Worm (Caenorhabditis elegans): ENCODE data around the gene ifas-3.
"Not testable (repeated sequence)": the region's sequence is repeated elsewhere in the genome, so short reads cannot be mapped to it uniquely, and the experiment has no call there.

ce11 chrIV:15979610-15980009, 28.9 kb upstream of the ifas-3 start:
- TF ChIP-seq snpc-4 (tag; optimal IDR thresholded peaks at IDR 0.05); unc-62 (GFP tag; optimal IDR thresholded peaks at IDR 0.05); pha-4 (tag; optimal IDR thresholded peaks at IDR 0.05); lin-13 (tag; optimal IDR thresholded peaks at IDR 0.05); lsy-2 (tag; optimal IDR thresholded peaks at IDR 0.05); mep-1 (tag; optimal IDR thresholded peaks at IDR 0.05); unc-39 (tag; optimal IDR thresholded peaks at IDR 0.05); nhr-237 (tag; optimal IDR thresholded peaks at IDR 0.05); nhr-28 (tag; optimal IDR thresholded peaks at IDR 0.05); nhr-12 (tag; optimal IDR thresholded peaks at IDR 0.05); mab-5 (tag; optimal IDR thresholded peaks at IDR 0.05); ztf-11 (tag; optimal IDR thresholded peaks at IDR 0.05); nhr-76 (tag; optimal IDR thresholded peaks at IDR 0.05): not testable (repeated sequence)

Measured in whole organism, mixed stage, embryonic.